Worm (Caenorhabditis elegans): ENCODE data around the gene R02D5.10.

ce11 chrV:14523105-14523504 lies 41.0 kb downstream of the R02D5.10 start, which contains the start of gene C53A5.2:
- TF ChIP-seq elt-1 (tag; optimal IDR thresholded peaks at IDR 0.05; ENCODE audit: borderline replicate concordance, insufficient read depth) (no peak), snpc-4 (tag; optimal IDR thresholded peaks at IDR 0.05) (no peak), ztf-11 (tag; optimal IDR thresholded peaks at IDR 0.05) (no peak), unc-62 (GFP tag; optimal IDR thresholded peaks at IDR 0.05) (no peak), nhr-237 (tag; optimal IDR thresholded peaks at IDR 0.05) (no peak), nhr-28 (tag; optimal IDR thresholded peaks at IDR 0.05) (no peak), ceh-43 (GFP tag; optimal IDR thresholded peaks at IDR 0.05) (no peak), lin-13 (tag; optimal IDR thresholded peaks at IDR 0.05) (no peak), tbx-8 (GFP tag; optimal IDR thresholded peaks at IDR 0.05) (no peak), nhr-76 (tag; optimal IDR thresholded peaks at IDR 0.05) (no peak)

Data from whole organism, mixed stage, embryonic.